Worm (Caenorhabditis elegans) whole organism, L3 larva: ENCODE data around the gene Y57G11C.40.

Source experiments
- R02D3.7 ChIP-seq: fragments of 150-350 bp; optimal IDR thresholded peaks from 2 replicates; lab custom pipeline; 2014; ENCODE audit warnings: missing biosample characterization, missing genetic modification characterization
- ZK546.5 ChIP-seq: sonication (generic microtip); optimal IDR thresholded peaks from 2 replicates; lab custom pipeline; 2017; ENCODE audit warnings: missing biosample characterization, missing genetic modification characterization
- ceh-16 ChIP-seq: sonication (generic microtip); optimal IDR thresholded peaks from 2 replicates; lab custom pipeline; 2017; ENCODE audit warnings: missing biosample characterization, missing genetic modification characterization
- ceh-28 ChIP-seq: fragments of 150-350 bp; optimal IDR thresholded peaks from 2 replicates; lab custom pipeline; 2014; ENCODE audit warnings: missing biosample characterization, missing genetic modification reagents, missing genetic modification characterization
- ceh-82 ChIP-seq: fragments of 150-350 bp; optimal IDR thresholded peaks from 2 replicates; lab custom pipeline; 2014; ENCODE audit warnings: missing biosample characterization, missing genetic modification characterization
- egl-27 ChIP-seq: sonication (generic microtip); optimal IDR thresholded peaks from 4 replicates; lab custom pipeline; 2017; ENCODE audit warnings: missing biosample characterization, missing genetic modification reagents, missing genetic modification characterization
- egl-5 ChIP-seq: fragments of 150-350 bp; optimal IDR thresholded peaks from 2 replicates; lab custom pipeline; 2017; ENCODE audit warnings: missing biosample characterization, missing genetic modification reagents, missing genetic modification characterization, inconsistent platforms
- elt-2 ChIP-seq: sonication (generic microtip); optimal IDR thresholded peaks from 2 replicates; lab custom pipeline; 2016; ENCODE audit warnings: missing genetic modification reagents, mild to moderate bottlenecking, missing genetic modification characterization, missing compliant biosample characterization
- elt-3 ChIP-seq, 3 experiments: fragments of 150-350 bp in 1 of 3; sonication (generic microtip) in 2 of 3; optimal IDR thresholded peaks; 2 replicates in 2 of 3; 4 replicates in 1 of 3; lab custom pipeline; 2014 to 2017; ENCODE audit warnings: missing biosample characterization in 3 of 3, missing genetic modification characterization in 3 of 3
- eor-1 ChIP-seq, 2 experiments: fragments of 150-350 bp; optimal IDR thresholded peaks; 2 replicates each; lab custom pipeline; 2014 to 2018; ENCODE audit warnings: missing biosample characterization in 2 of 2, missing genetic modification characterization in 2 of 2
- fkh-2 ChIP-seq: fragments of 150-350 bp; optimal IDR thresholded peaks from 2 replicates; lab custom pipeline; 2014; ENCODE audit warnings: missing biosample characterization, missing genetic modification reagents, missing genetic modification characterization
- fos-1 ChIP-seq: fragments of 150-350 bp; optimal IDR thresholded peaks from 2 replicates; lab custom pipeline; 2014; ENCODE audit warnings: missing biosample characterization, missing genetic modification characterization
- hmg-11 ChIP-seq: sonication (generic microtip); optimal IDR thresholded peaks from 2 replicates; lab custom pipeline; 2016; ENCODE audit warnings: missing genetic modification characterization, missing compliant biosample characterization
- jun-1 ChIP-seq: fragments of 150-350 bp; optimal IDR thresholded peaks from 2 replicates; lab custom pipeline; 2014; ENCODE audit warnings: missing biosample characterization, missing genetic modification reagents, missing genetic modification characterization
- lin-15B ChIP-seq: fragments of 150-350 bp; optimal IDR thresholded peaks from 2 replicates; lab custom pipeline; 2014; ENCODE audit warnings: missing biosample characterization, missing genetic modification characterization
- lin-39 ChIP-seq: fragments of 150-350 bp; optimal IDR thresholded peaks from 2 replicates; lab custom pipeline; 2018; ENCODE audit warnings: missing biosample characterization, missing genetic modification reagents, missing genetic modification characterization
- mdl-1 ChIP-seq: fragments of 150-350 bp; optimal IDR thresholded peaks from 2 replicates; lab custom pipeline; 2014; ENCODE audit warnings: missing biosample characterization, missing genetic modification characterization
- mml-1 ChIP-seq: fragments of 150-350 bp; sonication (generic microtip); optimal IDR thresholded peaks from 3 replicates; lab custom pipeline; 2014; ENCODE audit warnings: missing biosample characterization, missing genetic modification characterization
- nfya-1 ChIP-seq: sonication (generic microtip); optimal IDR thresholded peaks from 2 replicates; lab custom pipeline; 2017; ENCODE audit warnings: missing genetic modification characterization, mild to moderate bottlenecking, missing compliant biosample characterization, antibody characterized with exemption, moderate library complexity; ENCODE audit not compliant: insufficient read depth
- nhr-12 ChIP-seq: fragments of 150-350 bp; optimal IDR thresholded peaks from 2 replicates; lab custom pipeline; 2014; ENCODE audit warnings: missing biosample characterization, missing genetic modification characterization
- nhr-23 ChIP-seq: fragments of 150-350 bp; optimal IDR thresholded peaks from 2 replicates; lab custom pipeline; 2014; ENCODE audit warnings: missing biosample characterization, missing genetic modification reagents, missing genetic modification characterization
- nhr-237 ChIP-seq: fragments of 150-350 bp; optimal IDR thresholded peaks from 2 replicates; lab custom pipeline; 2014; ENCODE audit warnings: missing biosample characterization, missing genetic modification characterization
- nhr-25 ChIP-seq: sonication (generic microtip); optimal IDR thresholded peaks from 2 replicates; lab custom pipeline; 2017; ENCODE audit warnings: missing biosample characterization, missing genetic modification characterization
- nhr-43 ChIP-seq: sonication (generic microtip); optimal IDR thresholded peaks from 2 replicates; lab custom pipeline; 2016; ENCODE audit warnings: mild to moderate bottlenecking, missing genetic modification characterization, missing compliant biosample characterization; ENCODE audit not compliant: poor library complexity, severe bottlenecking
- nhr-67 ChIP-seq: fragments of 150-350 bp; optimal IDR thresholded peaks from 2 replicates; lab custom pipeline; 2014; ENCODE audit warnings: missing biosample characterization, missing genetic modification characterization
- nhr-76 ChIP-seq: fragments of 150-350 bp; sonication (generic microtip); optimal IDR thresholded peaks from 5 replicates; lab custom pipeline; 2014; ENCODE audit warnings: missing biosample characterization, missing genetic modification characterization
- nhr-77 ChIP-seq: fragments of 150-350 bp; optimal IDR thresholded peaks from 2 replicates; lab custom pipeline; 2014; ENCODE audit warnings: missing biosample characterization, missing genetic modification characterization
- pha-4 ChIP-seq: fragments of 150-350 bp; optimal IDR thresholded peaks from 2 replicates; lab custom pipeline; 2014; ENCODE audit warnings: missing biosample characterization, missing genetic modification reagents, missing genetic modification characterization
- skn-1 ChIP-seq: fragments of 150-350 bp; optimal IDR thresholded peaks from 2 replicates; lab custom pipeline; 2014; ENCODE audit warnings: missing biosample characterization, missing genetic modification characterization
- snpc-4 ChIP-seq: fragments of 150-350 bp; optimal IDR thresholded peaks from 2 replicates; lab custom pipeline; 2014; ENCODE audit warnings: missing biosample characterization, missing genetic modification characterization
- unc-62 ChIP-seq: fragments of 150-350 bp; sonication (generic microtip); optimal IDR thresholded peaks from 4 replicates; lab custom pipeline; 2014; ENCODE audit warnings: missing biosample characterization, missing genetic modification reagents, missing genetic modification characterization
- ztf-4 ChIP-seq: fragments of 150-350 bp; optimal IDR thresholded peaks from 2 replicates; lab custom pipeline; 2014; ENCODE audit warnings: missing biosample characterization, missing genetic modification characterization

The Y57G11C.40 gene

ce11 chrIV:14687716-14688115 is 16.3 kb downstream of the Y57G11C.40 start:
- TF ChIP-seq nhr-67: no peak
- no peak for TF ChIP-seq ZK546.5
- TF ChIP-seq nhr-12 (tag; lab: Kevin White, UChicago): no peak
- no peak for TF ChIP-seq eor-1 (tag; optimal IDR thresholded peaks at IDR 0.05; lab: Kevin White, UChicago)
- no peak for TF ChIP-seq nhr-23 (tag; lab: Kevin White, UChicago)
- no peak for TF ChIP-seq nhr-237 (tag; lab: Kevin White, UChicago)
- TF ChIP-seq R02D3.7 (tag; lab: Kevin White, UChicago): no peak
- no peak for TF ChIP-seq skn-1 (tag; lab: Kevin White, UChicago)

- TF ChIP-seq nhr-23 (tag; lab: Kevin White, UChicago) (no peak), nfya-1 (no peak), elt-3 (tag; optimal IDR thresholded peaks at IDR 0.05; lab: Kevin White, UChicago) (no peak), lin-39 (tag; lab: Kevin White, UChicago) (no peak), unc-62 (no peak), eor-1 (tag; optimal IDR thresholded peaks at IDR 0.05; lab: Kevin White, UChicago) (no peak), nhr-76 (no peak), mdl-1 (tag; lab: Kevin White, UChicago) (no peak), fos-1 (no peak), jun-1 (no peak), nhr-77 (no peak), lin-15B (tag; lab: Kevin White, UChicago) (no peak), ZK546.5 (no peak), snpc-4 (tag; lab: Kevin White, UChicago) (no peak), nhr-237 (tag; lab: Kevin White, UChicago) (no peak)
- TF ChIP-seq, all 47 proteins: peak for 0
Measured at ce11 chrIV:14679060-14679459, 25.0 kb downstream of the Y57G11C.40 start.

DNA sequence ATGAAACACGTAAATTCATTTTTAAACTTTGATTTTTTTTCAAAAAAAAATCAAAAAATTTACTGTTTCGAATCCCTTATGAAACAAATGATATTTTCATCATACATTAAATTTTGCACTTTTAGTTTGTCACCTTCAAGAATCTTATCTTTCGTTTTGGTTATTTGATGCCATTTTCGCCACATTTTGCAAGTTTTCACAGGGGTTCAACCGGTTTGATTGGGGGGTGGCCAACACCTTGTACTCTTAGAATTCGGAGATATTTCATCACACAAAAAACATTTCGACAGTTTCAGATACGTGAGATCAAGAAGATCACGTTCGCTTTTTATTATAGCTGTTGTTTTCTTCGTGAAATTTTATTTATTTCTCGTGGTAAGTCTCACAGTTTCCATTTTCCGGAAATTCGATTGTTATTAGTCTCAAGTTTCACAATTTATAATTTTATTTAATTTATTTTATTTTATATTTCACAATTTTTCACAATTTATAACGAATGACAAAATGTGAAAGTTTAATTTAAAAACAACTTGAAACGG is 26.9 kb downstream of the Y57G11C.40 start, which contains the start of gene Y57G11C.31:
Y57G11C.31 (plus strand) TSS at position 276 of the 539 bp plus-strand sequence.
- peak in 1 of 3 experiments; percentile 6 for TF ChIP-seq elt-3 (tag; optimal IDR thresholded peaks at IDR 0.05; lab: Kevin White, UChicago)
- TF ChIP-seq ceh-16: no peak
- peak; percentile 61 for TF ChIP-seq nhr-25 (tag; lab: Kevin White, UChicago)

ce11 chrIV:14675789-14676188 is 28.3 kb downstream of the Y57G11C.40 start:
- TF ChIP-seq mml-1 (no peak), lin-39 (tag; lab: Kevin White, UChicago) (no peak), ceh-28 (tag; lab: Kevin White, UChicago) (peak; percentile 57), jun-1 (no peak), nhr-25 (tag; lab: Kevin White, UChicago) (peak; percentile 97), pha-4 (tag; lab: Kevin White, UChicago) (no peak), ceh-16 (no peak), nhr-23 (tag; lab: Kevin White, UChicago) (peak; percentile 80), eor-1 (tag; optimal IDR thresholded peaks at IDR 0.05; lab: Kevin White, UChicago) (no peak), nfya-1 (peak; percentile 3), egl-5 (tag; lab: Kevin White, UChicago) (no peak), nhr-43 (tag; lab: Kevin White, UChicago) (peak; percentile 55), ceh-82 (tag; lab: Kevin White, UChicago) (no peak)

- TF ChIP-seq hmg-11 (tag; lab: Kevin White, UChicago): no peak
- no peak for TF ChIP-seq egl-27
- TF ChIP-seq nhr-76: no peak
- TF ChIP-seq nhr-23 (tag; lab: Kevin White, UChicago): no peak
- no peak for TF ChIP-seq ceh-28 (tag; lab: Kevin White, UChicago)
- no peak for TF ChIP-seq nhr-237 (tag; lab: Kevin White, UChicago)
- no peak for TF ChIP-seq egl-5 (tag; lab: Kevin White, UChicago)
- TF ChIP-seq elt-2 (tag; lab: Kevin White, UChicago): no peak
- TF ChIP-seq nhr-25 (tag; lab: Kevin White, UChicago): no peak
- TF ChIP-seq fkh-2: no peak
- no peak for TF ChIP-seq nhr-77
- TF ChIP-seq ztf-4 (tag; lab: Kevin White, UChicago): no peak
- TF ChIP-seq R02D3.7 (tag; lab: Kevin White, UChicago): no peak
- no peak for TF ChIP-seq mdl-1 (tag; lab: Kevin White, UChicago)
- TF ChIP-seq eor-1 (tag; optimal IDR thresholded peaks at IDR 0.05; lab: Kevin White, UChicago): no peak
- TF ChIP-seq nhr-67: no peak
- no peak for TF ChIP-seq mml-1
- no peak for TF ChIP-seq lin-39 (tag; lab: Kevin White, UChicago)
- no peak for TF ChIP-seq jun-1
Measured at ce11 chrIV:14661370-14661769, 42.7 kb downstream of the Y57G11C.40 start.
